Worm (Caenorhabditis elegans): ENCODE measurements around the gene srt-74.

- TF ChIP-seq fos-1 (tag; optimal IDR thresholded peaks at IDR 0.05), result no peak
- TF ChIP-seq ama-1 (optimal IDR thresholded peaks at IDR 0.05), result no peak
- TF ChIP-seq ceh-9 (tag; optimal IDR thresholded peaks at IDR 0.05), result no peak
- TF ChIP-seq unc-62 (GFP tag; optimal IDR thresholded peaks at IDR 0.05), result no peak
- no peak for TF ChIP-seq ceh-82 (tag; optimal IDR thresholded peaks at IDR 0.05)
- TF ChIP-seq elt-2 (tag; optimal IDR thresholded peaks at IDR 0.05), result no peak
Measured at ce11 chrV:14267326-14267942, 14.7 kb downstream of the srt-74 start.
